Worm (Caenorhabditis elegans) whole organism, early embryonic: ENCODE measurements around the gene srw-83.

Experiments used
- B0310.2 ChIP-seq: sonication (generic microtip); optimal IDR thresholded peaks from 2 replicates; lab custom pipeline; 2016; ENCODE audit warnings: mild to moderate bottlenecking, missing genetic modification characterization, missing compliant biosample characterization
- F13C5.2 ChIP-seq: sonication (generic microtip); optimal IDR thresholded peaks from 2 replicates; lab custom pipeline; 2017; ENCODE audit warnings: mild to moderate bottlenecking, missing genetic modification characterization, inconsistent platforms, missing compliant biosample characterization
- aly-1 ChIP-seq: sonication (generic microtip); optimal IDR thresholded peaks from 2 replicates; lab custom pipeline; 2016; ENCODE audit warnings: missing genetic modification characterization, missing compliant biosample characterization
- ama-1 ChIP-seq: fragments of 150-350 bp; optimal IDR thresholded peaks from 2 replicates; lab custom pipeline; 2014
- ceh-13 ChIP-seq: fragments of 200-800 bp; sonication (Bioruptor generic); optimal IDR thresholded peaks from 2 replicates; lab custom pipeline; 2018; ENCODE audit warnings: mild to moderate bottlenecking, missing genetic modification characterization, missing compliant biosample characterization
- ceh-36 ChIP-seq: sonication (generic microtip); optimal IDR thresholded peaks from 2 replicates; lab custom pipeline; 2016; ENCODE audit warnings: missing genetic modification characterization, inconsistent platforms, missing compliant biosample characterization
- ets-7 ChIP-seq: sonication (generic microtip); optimal IDR thresholded peaks from 2 replicates; lab custom pipeline; 2016; ENCODE audit warnings: missing genotype, missing genetic modification characterization, missing compliant biosample characterization
- flt-1 ChIP-seq: fragments of 200-800 bp; sonication (Bioruptor generic); IDR thresholded peaks from 2 replicates; pipeline ENCODE4 v1.3.6; 2022; ENCODE audit warnings: missing genetic modification characterization, missing compliant biosample characterization
- hmbx-1 ChIP-seq: sonication (generic microtip); optimal IDR thresholded peaks from 2 replicates; lab custom pipeline; 2016; ENCODE audit warnings: mild to moderate bottlenecking, missing genetic modification characterization, missing compliant biosample characterization
- hmg-4 ChIP-seq: fragments of 200-800 bp; sonication (Bioruptor generic); optimal IDR thresholded peaks from 2 replicates; lab custom pipeline; 2018; ENCODE audit warnings: mild to moderate bottlenecking, missing genetic modification characterization, missing compliant biosample characterization
- hnd-1 ChIP-seq: sonication (generic microtip); optimal IDR thresholded peaks from 2 replicates; lab custom pipeline; 2016; ENCODE audit warnings: missing genetic modification characterization, missing compliant biosample characterization
- pes-1 ChIP-seq: fragments of 200-800 bp; sonication (Bioruptor generic); IDR thresholded peaks from 2 replicates; pipeline ENCODE4 v1.3.6; 2022; ENCODE audit warnings: missing genetic modification reagents, missing genetic modification characterization, missing compliant biosample characterization
- scrt-1 ChIP-seq: fragments of 200-800 bp; sonication (Bioruptor generic); IDR thresholded peaks from 2 replicates; pipeline ENCODE4 v1.3.6; 2022; ENCODE audit warnings: missing genetic modification characterization, missing compliant biosample characterization
- sea-1 ChIP-seq: fragments of 200-800 bp; sonication (Bioruptor generic); conservative IDR thresholded peaks from 2 replicates; pipeline ENCODE4 v1.3.6; 2022; ENCODE audit warnings: missing genetic modification characterization, missing compliant biosample characterization
- tbx-11 ChIP-seq: fragments of 200-800 bp; sonication (Bioruptor generic); IDR thresholded peaks from 2 replicates; pipeline ENCODE4 v1.3.6; 2022; ENCODE audit warnings: missing genetic modification characterization, missing compliant biosample characterization
- tbx-37 ChIP-seq: fragments of 200-800 bp; sonication (Bioruptor generic); conservative IDR thresholded peaks from 2 replicates; pipeline ENCODE4 v1.3.6; 2022; ENCODE audit warnings: missing genetic modification reagents, missing genetic modification characterization, missing compliant biosample characterization
- tra-4 ChIP-seq: sonication (generic microtip); optimal IDR thresholded peaks from 2 replicates; lab custom pipeline; 2017; ENCODE audit warnings: missing genetic modification characterization, missing compliant biosample characterization

Gene srw-83

ce11 chrV:18426280-18426679 lies at the start of gene srw-83:
srw-83 (plus strand) TSS chrV:18426580.
- no peak for TF ChIP-seq F13C5.2 (tag; lab: Kevin White, UChicago)
- TF ChIP-seq tbx-37: no peak
- TF ChIP-seq pes-1 (GFP tag; lab: Robert Waterston, UW): no peak
- TF ChIP-seq scrt-1 (GFP tag; lab: Robert Waterston, UW): no peak
- TF ChIP-seq ama-1: no peak
- no peak for TF ChIP-seq hnd-1 (tag; lab: Kevin White, UChicago)
- TF ChIP-seq tra-4 (tag; lab: Kevin White, UChicago): no peak
- TF ChIP-seq sea-1 (GFP tag; lab: Robert Waterston, UW): no peak
- TF ChIP-seq ceh-36 (tag; lab: Kevin White, UChicago): no peak
- TF ChIP-seq hmbx-1 (tag; lab: Kevin White, UChicago): no peak
- no peak for TF ChIP-seq B0310.2 (tag; lab: Kevin White, UChicago)
- no peak for TF ChIP-seq hmg-4 (GFP tag; lab: Kevin White, UChicago)
- TF ChIP-seq tbx-11 (GFP tag; lab: Robert Waterston, UW): no peak
- TF ChIP-seq ets-7 (tag; lab: Kevin White, UChicago): no peak
- TF ChIP-seq flt-1 (GFP tag; lab: Robert Waterston, UW): no peak
- TF ChIP-seq aly-1 (tag; lab: Kevin White, UChicago): no peak

ce11 chrV:18378819-18379218 lies 47.6 kb upstream of the srw-83 start, which contains the start of gene Y51A2B.8:
Y51A2B.8 (plus strand) TSS chrV:18379119.
- no peak for TF ChIP-seq scrt-1 (GFP tag; lab: Robert Waterston, UW)
- no peak for TF ChIP-seq ama-1
- no peak for TF ChIP-seq ets-7 (tag; lab: Kevin White, UChicago)
- TF ChIP-seq tra-4 (tag; lab: Kevin White, UChicago): no peak
- TF ChIP-seq tbx-11 (GFP tag; lab: Robert Waterston, UW): no peak
- TF ChIP-seq hmg-4 (GFP tag; lab: Kevin White, UChicago): no peak
- TF ChIP-seq flt-1 (GFP tag; lab: Robert Waterston, UW): no peak
- TF ChIP-seq hmbx-1 (tag; lab: Kevin White, UChicago): no peak

ce11 chrV:18382590-18382989 lies 43.8 kb upstream of the srw-83 start, which contains the start of gene nhr-288:
nhr-288 (minus strand) TSS chrV:18382690.
- TF ChIP-seq B0310.2 (tag; lab: Kevin White, UChicago) (no peak), tbx-11 (GFP tag; lab: Robert Waterston, UW) (no peak), aly-1 (tag; lab: Kevin White, UChicago) (no peak)

ce11 chrV:18389046-18389445 lies 37.3 kb upstream of the srw-83 start, which contains the start of the genes Y51A2B.4 and Y51A2B.5:
Y51A2B.4 (minus strand) TSS chrV:18389146.
Y51A2B.5 (plus strand) TSS chrV:18389277.
- TF ChIP-seq scrt-1 (GFP tag; lab: Robert Waterston, UW): no peak
- TF ChIP-seq hmbx-1 (tag; lab: Kevin White, UChicago): no peak
- no peak for TF ChIP-seq B0310.2 (tag; lab: Kevin White, UChicago)
- no peak for TF ChIP-seq ceh-13
- no peak for TF ChIP-seq hmg-4 (GFP tag; lab: Kevin White, UChicago)
- no peak for TF ChIP-seq F13C5.2 (tag; lab: Kevin White, UChicago)

ce11 chrV:18394203-18394602 lies 32.2 kb upstream of the srw-83 start, which contains the start of gene Y51A2B.6:
Y51A2B.6 (minus strand) TSS chrV:18394303.
- TF ChIP-seq pes-1 (GFP tag; lab: Robert Waterston, UW): no peak

- TF ChIP-seq ceh-36 (tag; lab: Kevin White, UChicago) (no peak), B0310.2 (tag; lab: Kevin White, UChicago) (no peak)
Measured at ce11 chrV:18395649-18396048, 30.7 kb upstream of the srw-83 start, which contains the start of gene Y51A2B.9. Y51A2B.9 (minus strand) TSS chrV:18395749.

- no peak for TF ChIP-seq tra-4 (tag; lab: Kevin White, UChicago)
- no peak for TF ChIP-seq hmg-4 (GFP tag; lab: Kevin White, UChicago)
- TF ChIP-seq ceh-36 (tag; lab: Kevin White, UChicago): no peak
- no peak for TF ChIP-seq sea-1 (GFP tag; lab: Robert Waterston, UW)
- no peak for TF ChIP-seq ama-1
- TF ChIP-seq ets-7 (tag; lab: Kevin White, UChicago): no peak
- TF ChIP-seq aly-1 (tag; lab: Kevin White, UChicago): no peak
- no peak for TF ChIP-seq B0310.2 (tag; lab: Kevin White, UChicago)
- TF ChIP-seq F13C5.2 (tag; lab: Kevin White, UChicago): no peak
- TF ChIP-seq ceh-13: no peak
Measured at ce11 chrV:18397814-18398213, 28.6 kb upstream of the srw-83 start, which contains the start of gene Y51A2B.16. Y51A2B.16 (minus strand) TSS chrV:18397914.

ce11 chrV:18402743-18403142 lies 23.6 kb upstream of the srw-83 start:
- TF ChIP-seq pes-1 (GFP tag; lab: Robert Waterston, UW) (no peak), ceh-13 (no peak), hnd-1 (tag; lab: Kevin White, UChicago) (no peak), B0310.2 (tag; lab: Kevin White, UChicago) (no peak), ceh-36 (tag; lab: Kevin White, UChicago) (no peak), tbx-37 (no peak), ama-1 (no peak), ets-7 (tag; lab: Kevin White, UChicago) (no peak), hmg-4 (GFP tag; lab: Kevin White, UChicago) (no peak), aly-1 (tag; lab: Kevin White, UChicago) (no peak)
